Fruit fly (Drosophila melanogaster): ENCODE results near the gene wor.

dm6 chr2L:15422501-15422900, 2.9 kb downstream of the wor start:
- TF ChIP-seq CG8478 (optimal IDR thresholded peaks at IDR 0.05) (no peak), usp (GFP tag; optimal IDR thresholded peaks at IDR 0.05) (no peak)
